Worm (Caenorhabditis elegans): ENCODE results near the gene gcy-33.

Gene gcy-33

DNA sequence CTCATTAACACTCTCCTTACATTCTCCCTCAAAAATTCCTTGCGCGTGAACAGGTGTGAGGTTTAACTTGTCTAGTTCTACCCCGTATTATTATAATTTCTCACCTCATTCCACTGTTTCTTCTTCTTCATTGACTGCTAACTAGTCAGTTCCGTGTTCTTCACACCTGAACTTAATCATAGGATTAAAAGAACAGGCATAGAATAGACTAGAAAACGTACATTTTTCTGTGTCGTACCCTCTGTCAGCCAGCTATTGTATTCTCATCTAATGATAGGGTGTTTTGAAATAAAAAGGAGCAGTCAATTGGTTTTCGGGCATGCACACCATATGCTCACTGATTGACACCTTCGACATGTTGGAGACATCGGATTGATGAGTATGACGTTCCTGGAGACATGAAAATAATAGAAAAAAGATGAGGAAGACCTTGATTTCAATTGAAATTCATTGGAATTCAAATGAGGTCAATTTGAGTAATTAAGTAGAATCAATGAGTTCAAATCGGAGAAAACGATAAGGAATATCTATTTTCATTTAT is 54.1 kb downstream of the gcy-33 start:
- no peak for TF ChIP-seq unc-62 (GFP tag; optimal IDR thresholded peaks at IDR 0.05)

DNA sequence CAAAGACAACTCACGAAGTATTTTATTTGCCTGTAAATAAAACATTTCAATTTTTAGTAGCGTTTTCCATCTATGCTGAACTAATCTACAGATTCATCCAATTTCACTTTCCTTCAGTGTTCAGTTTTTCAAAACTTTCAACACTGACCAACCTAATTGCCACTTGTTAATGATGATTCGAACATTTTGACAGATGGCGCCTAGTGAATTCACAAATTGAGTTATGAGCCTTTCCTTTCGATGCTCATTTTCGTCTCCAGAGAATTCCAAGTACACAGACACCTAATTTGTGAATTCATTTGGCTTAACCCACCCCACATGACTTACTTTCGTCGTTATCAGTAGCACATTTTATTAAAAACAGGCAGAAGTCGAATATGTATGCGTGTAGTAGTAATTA is 54.8 kb downstream of the gcy-33 start:
- no peak for TF ChIP-seq unc-62 (GFP tag; optimal IDR thresholded peaks at IDR 0.05)
